Worm (Caenorhabditis elegans) whole organism, young adult: ENCODE results near the gene Y46E12BL.2.

Source experiments
- B0019.2 ChIP-seq: fragments of 200-800 bp; sonication (Bioruptor generic); conservative IDR thresholded peaks from 2 replicates; pipeline ENCODE4 v1.3.6; 2022; ENCODE audit warnings: missing genetic modification reagents, missing genetic modification characterization, missing compliant biosample characterization
- B0336.3 ChIP-seq: fragments of 200-800 bp; sonication (Bioruptor generic); IDR thresholded peaks from 2 replicates; pipeline ENCODE4 v1.3.6; 2022; ENCODE audit warnings: missing genetic modification characterization, missing compliant biosample characterization
- C06A6.2 ChIP-seq: fragments of 200-800 bp; sonication (Bioruptor generic); conservative IDR thresholded peaks from 2 replicates; pipeline ENCODE4 v1.3.6; 2022; ENCODE audit warnings: missing genetic modification characterization, missing compliant biosample characterization
- D2030.7 ChIP-seq: fragments of 200-800 bp; sonication (Bioruptor generic); IDR thresholded peaks from 2 replicates; pipeline ENCODE4 v1.3.6; 2022; ENCODE audit warnings: missing genetic modification reagents, missing genetic modification characterization, missing compliant biosample characterization
- F23B12.7 ChIP-seq: sonication (generic microtip); optimal IDR thresholded peaks from 2 replicates; lab custom pipeline; 2017; ENCODE audit warnings: missing genetic modification characterization, mild to moderate bottlenecking, missing compliant biosample characterization, antibody characterized with exemption, moderate library complexity; ENCODE audit not compliant: insufficient read depth
- F37B4.10 ChIP-seq: fragments of 200-800 bp; sonication (Bioruptor generic); IDR thresholded peaks from 2 replicates; pipeline ENCODE4 v1.3.6; 2022; ENCODE audit warnings: missing genetic modification characterization, missing compliant biosample characterization
- F39B2.1 ChIP-seq: fragments of 200-800 bp; sonication (Bioruptor generic); IDR thresholded peaks from 2 replicates; pipeline ENCODE4 v1.3.6; 2022; ENCODE audit warnings: missing genetic modification reagents, missing genetic modification characterization, missing compliant biosample characterization
- F49E8.2 ChIP-seq: sonication (generic microtip); optimal IDR thresholded peaks from 3 replicates; lab custom pipeline; 2017; ENCODE audit warnings: missing genetic modification characterization, mild to moderate bottlenecking, missing compliant biosample characterization, antibody characterized with exemption, moderate library complexity; ENCODE audit not compliant: insufficient read depth
- K12H6.12 ChIP-seq: fragments of 200-800 bp; sonication (Bioruptor generic); optimal IDR thresholded peaks from 2 replicates; lab custom pipeline; 2018; ENCODE audit warnings: mild to moderate bottlenecking, missing genetic modification characterization, missing compliant biosample characterization
- ccch-3 ChIP-seq: fragments of 200-800 bp; sonication (Bioruptor generic); optimal IDR thresholded peaks from 2 replicates; lab custom pipeline; 2018; ENCODE audit warnings: mild to moderate bottlenecking, missing genetic modification characterization, missing compliant biosample characterization
- cebp-1 ChIP-seq, 2 experiments: fragments of 200-800 bp in 1 of 2; sonication (Bioruptor generic) in 1 of 2; sonication (generic microtip) in 1 of 2; IDR thresholded peaks in 1 of 2; optimal IDR thresholded peaks in 1 of 2; 2 replicates each; pipeline versions ENCODE4 v1.3.6 to Lab custom; 2017 to 2022; ENCODE audit warnings: missing compliant biosample characterization in 2 of 2, missing genetic modification characterization in 2 of 2, mild to moderate bottlenecking in 1 of 2, missing genetic modification reagents in 1 of 2, moderate library complexity in 1 of 2
- ceh-58 ChIP-seq: fragments of 200-800 bp; sonication (Bioruptor generic); IDR thresholded peaks from 2 replicates; pipeline ENCODE4 v1.3.6; 2022; ENCODE audit warnings: missing genetic modification characterization, missing compliant biosample characterization
- dpl-1 ChIP-seq: fragments of 150-350 bp; optimal IDR thresholded peaks from 2 replicates; lab custom pipeline; 2014; ENCODE audit warnings: missing biosample characterization, missing genetic modification reagents, missing genetic modification characterization
- egl-18 ChIP-seq: fragments of 200-800 bp; sonication (Bioruptor generic); IDR thresholded peaks from 2 replicates; pipeline ENCODE4 v1.3.6; 2022; ENCODE audit warnings: missing genetic modification reagents, missing genetic modification characterization, missing compliant biosample characterization
- egl-44 ChIP-seq: fragments of 200-800 bp; sonication (Bioruptor generic); IDR thresholded peaks from 2 replicates; pipeline ENCODE4 v1.3.6; 2022; ENCODE audit warnings: missing genetic modification reagents, missing genetic modification characterization, missing compliant biosample characterization
- ets-4 ChIP-seq: fragments of 200-800 bp; sonication (Bioruptor generic); optimal IDR thresholded peaks from 2 replicates; lab custom pipeline; 2018; ENCODE audit warnings: mild to moderate bottlenecking, missing genetic modification characterization, missing compliant biosample characterization
- hmg-1.2 ChIP-seq: fragments of 200-800 bp; sonication (Bioruptor generic); IDR thresholded peaks from 2 replicates; pipeline ENCODE4 v1.3.6; 2022; ENCODE audit warnings: missing genetic modification reagents, missing genetic modification characterization, missing compliant biosample characterization
- hrde-1 ChIP-seq: sonication (generic microtip); optimal IDR thresholded peaks from 2 replicates; lab custom pipeline; 2016; ENCODE audit warnings: missing genetic modification characterization, mild to moderate bottlenecking, missing compliant biosample characterization, moderate library complexity, missing genotype, missing genetic modification reagents, borderline replicate concordance
- hsf-1 ChIP-seq: fragments of 200-800 bp; sonication (Bioruptor generic); IDR thresholded peaks from 2 replicates; pipeline ENCODE4 v1.3.6; 2022; ENCODE audit warnings: missing genetic modification reagents, missing genetic modification characterization, missing compliant biosample characterization
- let-526 ChIP-seq: fragments of 200-800 bp; sonication (Bioruptor generic); IDR thresholded peaks from 2 replicates; pipeline ENCODE4 v1.3.6; 2022; ENCODE audit warnings: missing genetic modification reagents, missing genetic modification characterization, missing compliant biosample characterization
- let-607 ChIP-seq, 2 experiments: fragments of 200-800 bp in 1 of 2; sonication (Bioruptor generic) in 1 of 2; sonication (generic microtip) in 1 of 2; optimal IDR thresholded peaks; 2 replicates each; lab custom pipeline; 2016 to 2018; ENCODE audit warnings: mild to moderate bottlenecking in 2 of 2, missing compliant biosample characterization in 2 of 2, missing genetic modification characterization in 2 of 2, moderate library complexity in 2 of 2, missing genotype in 1 of 2
- lin-40 ChIP-seq: sonication (generic microtip); optimal IDR thresholded peaks from 2 replicates; lab custom pipeline; 2016; ENCODE audit warnings: missing genetic modification characterization, mild to moderate bottlenecking, missing compliant biosample characterization, missing genotype, missing genetic modification reagents
- lin-54 ChIP-seq: fragments of 200-800 bp; sonication (Bioruptor generic); optimal IDR thresholded peaks from 2 replicates; lab custom pipeline; 2018; ENCODE audit warnings: mild to moderate bottlenecking, missing genetic modification characterization, missing compliant biosample characterization
- lsl-1 ChIP-seq: fragments of 200-800 bp; sonication (Bioruptor generic); optimal IDR thresholded peaks from 2 replicates; lab custom pipeline; 2018; ENCODE audit warnings: mild to moderate bottlenecking, missing genetic modification characterization, moderate library complexity, missing compliant biosample characterization
- madf-10 ChIP-seq: sonication (generic microtip); optimal IDR thresholded peaks from 2 replicates; lab custom pipeline; 2016; ENCODE audit warnings: mild to moderate bottlenecking, missing genetic modification characterization, missing compliant biosample characterization
- madf-8 ChIP-seq: fragments of 200-800 bp; sonication (Bioruptor generic); conservative IDR thresholded peaks from 2 replicates; pipeline ENCODE4 v1.3.6; 2022; ENCODE audit warnings: missing genetic modification reagents, missing genetic modification characterization, missing compliant biosample characterization
- mcd-1 ChIP-seq: fragments of 200-800 bp; sonication (Bioruptor generic); IDR thresholded peaks from 2 replicates; pipeline ENCODE4 v1.3.6; 2022; ENCODE audit warnings: missing genetic modification reagents, missing genetic modification characterization, missing compliant biosample characterization
- nhr-80 ChIP-seq: sonication (generic microtip); optimal IDR thresholded peaks from 2 replicates; lab custom pipeline; 2016; ENCODE audit warnings: missing genetic modification characterization, missing compliant biosample characterization
- sdz-38 ChIP-seq: sonication (generic microtip); optimal IDR thresholded peaks from 2 replicates; lab custom pipeline; 2016; ENCODE audit warnings: missing genotype, missing genetic modification characterization, missing compliant biosample characterization
- tbp1 ChIP-seq: fragments of 200-800 bp; sonication (Bioruptor generic); optimal IDR thresholded peaks from 2 replicates; lab custom pipeline; 2018; ENCODE audit warnings: mild to moderate bottlenecking, missing genetic modification characterization, missing compliant biosample characterization
- ztf-18 ChIP-seq: sonication (generic microtip); optimal IDR thresholded peaks from 2 replicates; lab custom pipeline; 2016; ENCODE audit warnings: missing genotype, mild to moderate bottlenecking, missing genetic modification characterization, missing compliant biosample characterization
- ztf-25 ChIP-seq: fragments of 200-800 bp; sonication (Bioruptor generic); IDR thresholded peaks from 2 replicates; pipeline ENCODE4 v1.3.6; 2022; ENCODE audit warnings: missing genetic modification reagents, missing genetic modification characterization, missing compliant biosample characterization
- ztf-28 ChIP-seq: fragments of 200-800 bp; sonication (Bioruptor generic); IDR thresholded peaks from 2 replicates; pipeline ENCODE4 v1.3.6; 2022; ENCODE audit warnings: missing genetic modification reagents, missing genetic modification characterization, missing compliant biosample characterization

Y46E12BL.2 gene

ce11 chrII:15232705-15233104, at the start of gene Y46E12BL.2 (continued):
- TF ChIP-seq F23B12.7 (tag; lab: Kevin White, UChicago) (peak; percentile 63), tbp1 (GFP tag; lab: Kevin White, UChicago) (peak; percentile 55), sdz-38 (tag; lab: Kevin White, UChicago) (no peak), lin-54 (peak; percentile 96), mcd-1 (GFP tag; lab: Robert Waterston, UW) (peak; percentile 78), cebp-1 (GFP tag; IDR thresholded peaks at IDR 0.05; lab: Robert Waterston, UW) (peak; percentile 68), cebp-1 (tag; optimal IDR thresholded peaks at IDR 0.05; lab: Kevin White, UChicago) (peak; percentile 54), lsl-1 (peak; percentile 74), lin-40 (tag; lab: Kevin White, UChicago) (peak; percentile 24), ccch-3 (no peak), ztf-18 (tag; lab: Kevin White, UChicago) (peak; percentile 13), madf-10 (tag; lab: Kevin White, UChicago) (peak; percentile 13), ztf-28 (peak; percentile 88), dpl-1 (GFP tag; lab: Kevin White, UChicago) (peak; percentile 80), madf-8 (GFP tag; lab: Robert Waterston, UW) (peak; percentile 68), hrde-1 (tag; lab: Kevin White, UChicago) (peak; percentile 40), D2030.7 (peak; percentile 91), F39B2.1 (GFP tag; lab: Robert Waterston, UW) (peak; percentile 51; the same call in 1 of the 2 replicates), let-607 (tag; optimal IDR thresholded peaks at IDR 0.05; lab: Kevin White, UChicago) (no peak), B0336.3 (no peak), hmg-1.2 (GFP tag; lab: Robert Waterston, UW) (peak; percentile 64), F49E8.2 (tag; lab: Kevin White, UChicago) (peak; percentile 9), let-526 (GFP tag; lab: Robert Waterston, UW) (peak; percentile 70; the same call in 1 of the 2 replicates), K12H6.12 (tag; lab: Kevin White, UChicago) (peak; percentile 54), nhr-80 (peak; percentile 12), B0019.2 (GFP tag; lab: Robert Waterston, UW) (peak; percentile 67)
- TF ChIP-seq, all 124 proteins: peak for 54

DNA sequence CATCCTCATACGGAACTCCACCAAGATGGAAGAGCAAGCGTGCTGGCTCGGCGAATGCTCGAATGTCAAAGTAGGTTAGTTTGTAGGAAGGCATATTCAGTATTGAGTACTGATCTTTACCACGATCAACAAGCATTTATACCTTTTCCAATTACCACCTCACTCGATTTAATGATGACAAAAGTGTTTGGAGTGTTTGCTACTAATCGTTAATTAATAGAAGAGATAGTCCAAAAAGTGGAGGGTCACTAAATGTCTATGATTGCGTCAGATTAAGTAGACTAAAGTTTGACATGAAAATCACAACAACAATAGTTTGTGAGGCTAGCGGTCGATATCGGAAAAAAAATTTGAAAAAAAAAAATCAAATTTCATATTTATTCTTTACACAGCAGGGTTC, 49.6 kb upstream of the Y46E12BL.2 start, which contains the start of gene gst-34:
gst-34 (minus strand) TSS at position 101 of the 400 bp plus-strand sequence.
- TF ChIP-seq C06A6.2 (GFP tag; lab: Robert Waterston, UW) (no peak), D2030.7 (no peak), hsf-1 (no peak), egl-18 (GFP tag; lab: Robert Waterston, UW) (no peak), ceh-58 (GFP tag; lab: Robert Waterston, UW) (no peak), F37B4.10 (GFP tag; lab: Robert Waterston, UW) (no peak), sdz-38 (tag; lab: Kevin White, UChicago) (no peak), egl-44 (GFP tag; lab: Robert Waterston, UW) (no peak), let-526 (GFP tag; lab: Robert Waterston, UW) (no peak), ztf-25 (GFP tag; lab: Robert Waterston, UW) (no peak)
- TF ChIP-seq, all 124 proteins: peak for 0

DNA sequence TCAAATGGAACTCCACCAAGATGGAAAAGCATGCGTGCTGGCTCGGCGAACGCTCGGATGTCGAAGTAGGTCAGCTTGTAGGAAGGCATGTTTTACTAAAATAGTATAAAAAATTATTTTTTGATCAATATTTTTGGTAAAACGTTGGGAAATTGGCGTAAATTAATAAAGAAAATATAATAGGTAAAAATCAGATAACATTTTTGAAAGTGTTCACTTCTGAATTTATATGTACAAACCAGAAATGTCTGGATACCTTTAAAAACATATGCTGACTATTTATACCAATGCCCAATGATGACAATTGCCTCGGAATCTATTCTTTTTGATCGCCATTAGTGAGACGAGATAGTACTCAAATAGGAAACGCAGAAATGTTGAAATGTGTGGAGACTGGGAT, 47.5 kb upstream of the Y46E12BL.2 start, which contains the start of gene gst-35:
gst-35 (minus strand) TSS at position 101 of the 400 bp plus-strand sequence.
- TF ChIP-seq D2030.7 (no peak), ets-4 (GFP tag; lab: Kevin White, UChicago) (no peak)
- TF ChIP-seq, all 124 proteins: peak for 0
